Fruit fly (Drosophila melanogaster) whole organism: Measurements from ENCODE around the gene Nbr.

Source experiments
- CG8478 ChIP-seq: fragments of >200 bp; optimal IDR thresholded peaks from 2 replicates; lab custom pipeline; 2018; ENCODE audit warnings: inconsistent platforms
- usp ChIP-seq: fragments of >200 bp; optimal IDR thresholded peaks from 2 replicates; lab custom pipeline; 2017; ENCODE audit warnings: missing biosample characterization, missing genetic modification characterization, mixed read lengths

DNA sequence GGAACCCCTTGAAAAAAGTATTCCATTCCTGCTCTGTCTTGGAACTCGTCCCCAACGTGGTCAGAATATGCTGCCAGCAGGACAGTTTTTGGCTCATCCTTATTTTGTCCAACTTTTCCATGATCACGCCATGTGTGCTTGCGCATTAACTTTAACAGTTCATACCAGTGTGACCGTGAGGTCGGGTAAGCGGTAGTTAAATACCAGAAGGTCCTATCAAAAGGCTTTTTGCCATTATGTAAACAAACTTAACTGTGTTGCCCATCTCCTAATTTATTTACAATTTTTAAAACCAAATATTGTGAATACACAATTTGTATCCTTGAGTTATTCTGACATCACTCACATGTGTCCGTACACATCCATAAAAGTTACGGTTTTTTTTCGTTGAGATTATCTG, 14.6 kb downstream of the Nbr start, which contains the start of gene del:
- TF ChIP-seq CG8478 (no peak), usp (GFP tag; lab: Kevin White, UChicago) (no peak)
